Fruit fly (Drosophila melanogaster): ENCODE data around the gene MRG15.
A peak's percentile ranks its signal among the peaks of the same experiment; 100 is the strongest.

- no peak for TF ChIP-seq kay (GFP tag; ENCODE audit: borderline replicate concordance)
- no peak for TF ChIP-seq CG5204 (GFP tag; optimal IDR thresholded peaks at IDR 0.05)
- no peak for TF ChIP-seq CG7045 (GFP tag; optimal IDR thresholded peaks at IDR 0.05)
- no peak for TF ChIP-seq Hr96 (GFP tag; optimal IDR thresholded peaks at IDR 0.05)
- peak; percentile 20 for TF ChIP-seq CG1620 (GFP tag; optimal IDR thresholded peaks at IDR 0.05)
- peak; percentile 60 for TF ChIP-seq Mnt (GFP tag; optimal IDR thresholded peaks at IDR 0.05)
- TF ChIP-seq ovo (GFP tag; optimal IDR thresholded peaks at IDR 0.05), result no peak
- TF ChIP-seq CG11617 (GFP tag; optimal IDR thresholded peaks at IDR 0.05), result peak; percentile 51
- peak; percentile 17 for TF ChIP-seq Crg-1 (GFP tag; optimal IDR thresholded peaks at IDR 0.05)
- peak; percentile 59 for TF ChIP-seq CG14711 (tag; optimal IDR thresholded peaks at IDR 0.05)
- TF ChIP-seq bab1 (GFP tag; optimal IDR thresholded peaks at IDR 0.05), result peak; percentile 74
- TF ChIP-seq CG12768 (GFP tag; optimal IDR thresholded peaks at IDR 0.05), result no peak
- no peak for TF ChIP-seq Clk (GFP tag; optimal IDR thresholded peaks at IDR 0.05)
- peak; percentile 46 for TF ChIP-seq CG7101 (tag; optimal IDR thresholded peaks at IDR 0.05)
These were observed 12.4 kb downstream of the MRG15 start, which contains the start of gene ATPsynO for dm6 chr3R:15265406-15266040.

All from whole organism, adult.